Fruit fly (Drosophila melanogaster) whole organism, embryonic: ENCODE data around the gene Ugt303B3.

ENCODE experiments used
- ATbp ChIP-seq: fragments of 200-800 bp; sonication (Bioruptor generic); optimal IDR thresholded peaks from 2 replicates; lab custom pipeline; 2017; ENCODE audit warnings: missing biosample characterization, mild to moderate bottlenecking, missing genetic modification characterization, missing genetic modification reagents
- CG10147 ChIP-seq: fragments of 200-800 bp; sonication (Bioruptor generic); optimal IDR thresholded peaks from 2 replicates; lab custom pipeline; 2019; ENCODE audit warnings: missing biosample characterization, mild to moderate bottlenecking, missing genetic modification characterization, moderate library complexity
- CG12299 ChIP-seq: fragments of 200-800 bp; sonication (Bioruptor generic); optimal IDR thresholded peaks from 2 replicates; lab custom pipeline; 2018; ENCODE audit warnings: missing biosample characterization, mild to moderate bottlenecking, missing genetic modification characterization
- CG14860 ChIP-seq: fragments of 200-800 bp; sonication (Bioruptor generic); IDR thresholded peaks from 3 replicates; pipeline ENCODE4 v1.3.6; 2022; ENCODE audit warnings: missing biosample characterization, missing genetic modification characterization; ENCODE audit not compliant: partially characterized antibody
- CG15011 ChIP-seq: fragments of 200-800 bp; sonication (Bioruptor generic); optimal IDR thresholded peaks from 3 replicates; lab custom pipeline; 2018; ENCODE audit warnings: missing biosample characterization, mild to moderate bottlenecking, missing genetic modification characterization
- CG15269 ChIP-seq: fragments of 200-800 bp; sonication (Bioruptor generic); optimal IDR thresholded peaks from 2 replicates; lab custom pipeline; 2018; ENCODE audit warnings: missing biosample characterization, mild to moderate bottlenecking, missing genetic modification characterization, moderate library complexity
- CG16813 ChIP-seq: fragments of 200-800 bp; sonication (Bioruptor generic); IDR thresholded peaks from 3 replicates; pipeline ENCODE4 v1.3.6; 2022; ENCODE audit warnings: missing biosample characterization, missing genetic modification characterization; ENCODE audit not compliant: partially characterized antibody
- CG17612 ChIP-seq: fragments of 200-800 bp; sonication (Bioruptor generic); IDR thresholded peaks from 2 replicates; pipeline ENCODE4 v1.3.6; 2022; ENCODE audit warnings: missing biosample characterization, missing genetic modification characterization
- CG1792 ChIP-seq: fragments of 200-800 bp; sonication (Bioruptor generic); optimal IDR thresholded peaks from 2 replicates; lab custom pipeline; 2016; ENCODE audit warnings: missing biosample characterization, missing genetic modification characterization
- CG34376 ChIP-seq: fragments of 200-800 bp; sonication (Bioruptor generic); optimal IDR thresholded peaks from 2 replicates; lab custom pipeline; 2018; ENCODE audit warnings: missing biosample characterization, mild to moderate bottlenecking, missing genetic modification characterization
- CG3838 ChIP-seq: fragments of 200-800 bp; sonication (Bioruptor generic); optimal IDR thresholded peaks from 3 replicates; lab custom pipeline; 2016; ENCODE audit warnings: missing biosample characterization, missing genetic modification characterization
- CG4328 ChIP-seq: fragments of 200-800 bp; sonication (Bioruptor generic); optimal IDR thresholded peaks from 3 replicates; lab custom pipeline; 2017; ENCODE audit warnings: missing biosample characterization, missing genetic modification reagents, missing genetic modification characterization
- CG8281 ChIP-seq: fragments of 200-800 bp; sonication (Bioruptor generic); optimal IDR thresholded peaks from 2 replicates; lab custom pipeline; 2018; ENCODE audit warnings: missing biosample characterization, mild to moderate bottlenecking, missing genetic modification characterization, moderate library complexity
- CG8924 ChIP-seq: fragments of 200-800 bp; optimal IDR thresholded peaks from 3 replicates; lab custom pipeline; 2019; ENCODE audit warnings: missing biosample characterization, mild to moderate bottlenecking, missing genetic modification characterization, moderate library complexity
- CrebB ChIP-seq: fragments of 200-800 bp; sonication (Bioruptor generic); optimal IDR thresholded peaks from 3 replicates; lab custom pipeline; 2018; ENCODE audit warnings: missing biosample characterization, mild to moderate bottlenecking, missing genetic modification characterization
- Dad ChIP-seq: fragments of 200-800 bp; sonication (Bioruptor generic); optimal IDR thresholded peaks from 3 replicates; lab custom pipeline; 2016; ENCODE audit warnings: missing biosample characterization, missing genetic modification characterization
- Doc2 ChIP-seq: fragments of 200-800 bp; sonication (Bioruptor generic); IDR thresholded peaks from 2 replicates; pipeline ENCODE4 v1.3.6; 2022; ENCODE audit warnings: missing biosample characterization, missing genetic modification characterization
- Doc3 ChIP-seq: fragments of 200-800 bp; sonication (Bioruptor generic); IDR thresholded peaks from 3 replicates; pipeline ENCODE4 v1.3.6; 2022; ENCODE audit warnings: missing biosample characterization, missing genetic modification characterization; ENCODE audit not compliant: partially characterized antibody
- HLHmδ ChIP-seq: fragments of 200-800 bp; sonication (Bioruptor generic); optimal IDR thresholded peaks from 2 replicates; lab custom pipeline; 2018; ENCODE audit warnings: missing biosample characterization, mild to moderate bottlenecking, missing genetic modification characterization, moderate library complexity
- Mad ChIP-seq: fragments of 200-800 bp; sonication (Bioruptor generic); optimal IDR thresholded peaks from 2 replicates; lab custom pipeline; 2016; ENCODE audit warnings: missing biosample characterization, missing genetic modification characterization
- Nf-YB ChIP-seq: fragments of 200-800 bp; sonication (Bioruptor generic); optimal IDR thresholded peaks from 3 replicates; lab custom pipeline; 2019; ENCODE audit warnings: missing biosample characterization, mild to moderate bottlenecking, missing genetic modification characterization, moderate library complexity
- Oli ChIP-seq: fragments of 200-800 bp; sonication (Bioruptor generic); optimal IDR thresholded peaks from 2 replicates; lab custom pipeline; 2018; ENCODE audit warnings: missing biosample characterization, mild to moderate bottlenecking, missing genetic modification characterization, moderate library complexity
- Stat92E ChIP-seq, 3 experiments: fragments of >200 bp in 2 of 3; fragments of 200-800 bp in 1 of 3; sonication (Bioruptor generic) in 1 of 3; optimal IDR thresholded peaks; 2 replicates each; lab custom pipeline; 2017 to 2019; ENCODE audit warnings: missing biosample characterization in 3 of 3, missing genetic modification characterization in 3 of 3, mild to moderate bottlenecking in 1 of 3, moderate library complexity in 1 of 3
- Xrp1 ChIP-seq: fragments of 200-800 bp; sonication (Bioruptor generic); IDR thresholded peaks from 2 replicates; pipeline ENCODE4 v1.3.6; 2022; ENCODE audit warnings: missing biosample characterization, missing genetic modification characterization
- ap ChIP-seq: fragments of 200-800 bp; sonication (Bioruptor generic); IDR thresholded peaks from 2 replicates; pipeline ENCODE4 v1.3.6; 2022; ENCODE audit warnings: missing biosample characterization, missing genetic modification characterization
- az2 ChIP-seq: fragments of 200-800 bp; sonication (Bioruptor generic); optimal IDR thresholded peaks from 3 replicates; lab custom pipeline; 2016; ENCODE audit warnings: missing biosample characterization, missing genetic modification characterization
- caup ChIP-seq: fragments of 200-800 bp; sonication (Bioruptor generic); optimal IDR thresholded peaks from 3 replicates; lab custom pipeline; 2017; ENCODE audit warnings: missing biosample characterization, mild to moderate bottlenecking, missing genetic modification characterization, moderate library complexity; ENCODE audit not compliant: severe bottlenecking
- danr ChIP-seq: fragments of 200-800 bp; sonication (Bioruptor generic); IDR thresholded peaks from 2 replicates; pipeline ENCODE4 v1.3.6; 2022; ENCODE audit warnings: missing biosample characterization, missing genetic modification characterization
- lov ChIP-seq, 2 experiments: fragments of 200-800 bp in 1 of 2; fragments of >200 bp in 1 of 2; sonication (Bioruptor generic) in 1 of 2; IDR thresholded peaks in 1 of 2; optimal IDR thresholded peaks in 1 of 2; 2 replicates in 1 of 2; 3 replicates in 1 of 2; pipeline versions ENCODE4 v1.3.6 to Lab custom; 2017 to 2022; ENCODE audit warnings: missing biosample characterization in 1 of 2, missing genetic modification characterization in 1 of 2
- pum ChIP-seq: fragments of 200-800 bp; sonication (Bioruptor generic); optimal IDR thresholded peaks from 2 replicates; lab custom pipeline; 2016; ENCODE audit warnings: missing biosample characterization, missing genetic modification characterization
- rib ChIP-seq: fragments of 200-800 bp; sonication (Bioruptor generic); IDR thresholded peaks from 2 replicates; pipeline ENCODE4 v1.3.6; 2022; ENCODE audit warnings: missing biosample characterization, missing genetic modification characterization
- trem ChIP-seq: fragments of 200-800 bp; optimal IDR thresholded peaks from 3 replicates; lab custom pipeline; 2019; ENCODE audit warnings: missing biosample characterization, mild to moderate bottlenecking, missing genetic modification characterization, moderate library complexity
- wdn ChIP-seq: fragments of 200-800 bp; sonication (Bioruptor generic); IDR thresholded peaks from 2 replicates; pipeline ENCODE4 v1.3.6; 2022; ENCODE audit warnings: missing biosample characterization, missing genetic modification characterization

Ugt303B3 gene

dm6 chr3R:23508304-23508703, 26.3 kb downstream of the Ugt303B3 start (continued):
- no peak for TF ChIP-seq CG16813 (GFP tag; lab: Robert Waterston, UW)
- TF ChIP-seq, all 482 proteins: peak for 5

dm6 chr3R:23507376-23507775, 27.2 kb downstream of the Ugt303B3 start, which contains the start of gene CG34289:
CG34289 (minus strand) TSS chr3R:23507476.
- TF ChIP-seq Oli (tag; lab: Kevin White, UChicago) (no peak), pum (GFP tag; lab: Kevin White, UChicago) (no peak), CG15269 (no peak), az2 (GFP tag; lab: Kevin White, UChicago) (no peak), CG14860 (GFP tag; lab: Robert Waterston, UW) (no peak), Doc2 (no peak), CG4328 (GFP tag; lab: Kevin White, UChicago) (no peak), CG17612 (no peak), danr (no peak), CG8924 (tag; lab: Kevin White, UChicago) (no peak), Nf-YB (no peak), HLHmδ (GFP tag; lab: Kevin White, UChicago) (no peak), ap (GFP tag; lab: Robert Waterston, UW) (no peak), Xrp1 (GFP tag; lab: Robert Waterston, UW) (no peak), caup (no peak), CG3838 (GFP tag; lab: Kevin White, UChicago) (no peak), CrebB (no peak), ATbp (GFP tag; lab: Kevin White, UChicago) (no peak), CG10147 (GFP tag; lab: Kevin White, UChicago) (no peak)

DNA sequence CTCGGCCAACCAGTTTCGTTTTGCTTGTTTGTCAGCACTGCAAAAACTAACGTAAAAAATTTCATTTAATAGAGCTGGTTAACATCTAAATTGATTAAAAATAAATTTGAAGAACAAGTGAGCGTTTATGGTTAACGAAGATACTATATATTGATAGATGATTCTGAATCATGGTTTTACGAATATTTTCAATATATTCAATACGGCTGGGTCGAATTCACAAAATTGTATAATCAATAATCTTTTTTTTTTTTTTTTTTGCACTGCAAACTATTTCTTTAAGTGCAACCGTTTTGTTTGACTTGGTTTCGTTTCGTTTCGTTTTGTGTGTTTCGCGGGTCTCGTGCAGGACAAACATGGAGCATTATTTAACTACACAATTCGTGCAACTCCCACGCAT, 29.8 kb downstream of the Ugt303B3 start:
- TF ChIP-seq trem (tag; lab: Kevin White, UChicago) (no peak), Xrp1 (GFP tag; lab: Robert Waterston, UW) (no peak), CG34376 (GFP tag; lab: Kevin White, UChicago) (no peak), CG12299 (tag; lab: Kevin White, UChicago) (no peak), CG15011 (GFP tag; lab: Kevin White, UChicago) (no peak), lov (optimal IDR thresholded peaks at IDR 0.05; lab: Kevin White, UChicago) (no peak), lov (GFP tag; IDR thresholded peaks at IDR 0.05; lab: Robert Waterston, UW) (no peak), CG1792 (GFP tag; lab: Kevin White, UChicago) (no peak), Doc2 (no peak), rib (GFP tag; lab: Robert Waterston, UW) (no peak), Stat92E (GFP tag; optimal IDR thresholded peaks at IDR 0.05; lab: Kevin White, UChicago) (no peak), wdn (GFP tag; lab: Robert Waterston, UW) (no peak), ap (GFP tag; lab: Robert Waterston, UW) (no peak), Mad (GFP tag; lab: Kevin White, UChicago) (no peak), ATbp (GFP tag; lab: Kevin White, UChicago) (no peak)

DNA sequence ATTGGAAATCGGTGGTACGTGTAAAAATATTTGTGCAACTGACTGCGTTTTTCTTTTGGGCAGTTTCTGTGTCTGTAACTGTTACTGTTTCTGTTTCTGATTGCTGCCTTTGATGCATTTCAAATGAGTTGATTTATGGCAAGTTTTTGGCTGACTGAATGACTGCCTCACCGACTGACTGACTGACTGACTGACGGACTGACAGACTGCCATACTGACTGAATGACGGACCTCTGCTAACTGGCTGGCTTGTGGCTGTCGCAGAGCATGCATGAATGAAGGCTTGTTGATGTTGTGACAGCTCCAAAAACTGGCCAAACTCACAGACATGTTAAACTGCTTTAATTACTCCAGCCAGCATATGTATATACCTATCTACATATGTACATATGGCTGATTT, 31.1 kb downstream of the Ugt303B3 start:
- no peak for TF ChIP-seq Doc3 (GFP tag; lab: Robert Waterston, UW)
- TF ChIP-seq CG8281 (tag; lab: Kevin White, UChicago), result peak; percentile 96
- TF ChIP-seq Dad, result no peak
